Fruit fly (Drosophila melanogaster) whole organism, embryonic: Measurements from ENCODE around the gene CG34039.
A peak's percentile ranks its signal among the peaks of the same experiment; 100 is the strongest.

Experiments
- ATbp ChIP-seq: fragments of 200-800 bp; sonication (Bioruptor generic); optimal IDR thresholded peaks from 2 replicates; lab custom pipeline; 2017; ENCODE audit warnings: missing biosample characterization, mild to moderate bottlenecking, missing genetic modification characterization, missing genetic modification reagents
- Blimp-1 ChIP-seq: fragments of 200-800 bp; sonication (Bioruptor generic); optimal IDR thresholded peaks from 3 replicates; lab custom pipeline; 2018; ENCODE audit warnings: missing biosample characterization, missing genetic modification characterization, mild to moderate bottlenecking, moderate library complexity, missing genetic modification reagents
- BtbVII ChIP-seq: fragments of 200-800 bp; sonication (Bioruptor generic); optimal IDR thresholded peaks from 3 replicates; lab custom pipeline; 2017; ENCODE audit warnings: missing biosample characterization, mild to moderate bottlenecking, missing genetic modification characterization
- CG10654 ChIP-seq: fragments of 200-800 bp; sonication (Bioruptor generic); optimal IDR thresholded peaks from 2 replicates; lab custom pipeline; 2016; ENCODE audit warnings: missing biosample characterization, missing genetic modification characterization
- CG10979 ChIP-seq: fragments of 200-800 bp; sonication (Bioruptor generic); optimal IDR thresholded peaks from 2 replicates; lab custom pipeline; 2018; ENCODE audit warnings: missing biosample characterization, mild to moderate bottlenecking, missing genetic modification characterization, moderate library complexity
- CG11085 ChIP-seq: fragments of 200-800 bp; sonication (Bioruptor generic); IDR thresholded peaks from 2 replicates; pipeline ENCODE4 v1.3.6; 2022; ENCODE audit warnings: missing biosample characterization, missing genetic modification characterization
- CG11456 ChIP-seq: fragments of 200-800 bp; sonication (Bioruptor generic); IDR thresholded peaks from 3 replicates; pipeline ENCODE4 v1.3.6; 2022; ENCODE audit warnings: missing biosample characterization, missing genetic modification characterization
- CG13424 ChIP-seq: fragments of 200-800 bp; sonication (Bioruptor generic); optimal IDR thresholded peaks from 2 replicates; lab custom pipeline; 2019; ENCODE audit warnings: missing biosample characterization, mild to moderate bottlenecking, missing genetic modification characterization, moderate library complexity
- CG14965 ChIP-seq: fragments of 200-800 bp; sonication (Bioruptor generic); optimal IDR thresholded peaks from 2 replicates; lab custom pipeline; 2016; ENCODE audit warnings: missing biosample characterization, missing genetic modification characterization, borderline replicate concordance
- CG15601 ChIP-seq: fragments of 200-800 bp; sonication (Bioruptor generic); optimal IDR thresholded peaks from 3 replicates; lab custom pipeline; 2019; ENCODE audit warnings: missing biosample characterization, mild to moderate bottlenecking, missing genetic modification characterization, moderate library complexity
- CG1603 ChIP-seq: fragments of 200-800 bp; sonication (Bioruptor generic); optimal IDR thresholded peaks from 2 replicates; lab custom pipeline; 2019; ENCODE audit warnings: missing biosample characterization, mild to moderate bottlenecking, missing genetic modification characterization, moderate library complexity
- CG1647 ChIP-seq: fragments of 200-800 bp; sonication (Bioruptor generic); optimal IDR thresholded peaks from 3 replicates; lab custom pipeline; 2016; ENCODE audit warnings: missing biosample characterization, missing genetic modification characterization
- CG17359 ChIP-seq: fragments of 200-800 bp; sonication (Bioruptor generic); optimal IDR thresholded peaks from 3 replicates; lab custom pipeline; 2018; ENCODE audit warnings: missing biosample characterization, mild to moderate bottlenecking, missing genetic modification characterization, moderate library complexity
- CG18011 ChIP-seq: fragments of 200-800 bp; sonication (Bioruptor generic); optimal IDR thresholded peaks from 2 replicates; lab custom pipeline; 2017; ENCODE audit warnings: missing biosample characterization, missing genetic modification characterization, mild to moderate bottlenecking, moderate library complexity, missing genotype
- CG2199 ChIP-seq: fragments of 200-800 bp; sonication (Bioruptor generic); IDR thresholded peaks from 3 replicates; pipeline ENCODE4 v1.3.6; 2022; ENCODE audit warnings: missing biosample characterization, missing genetic modification characterization
- CG2678 ChIP-seq: fragments of 200-800 bp; sonication (Bioruptor generic); optimal IDR thresholded peaks from 3 replicates; lab custom pipeline; 2019; ENCODE audit warnings: missing biosample characterization, mild to moderate bottlenecking, missing genetic modification characterization, moderate library complexity
- CG2712 ChIP-seq: fragments of 200-800 bp; optimal IDR thresholded peaks from 3 replicates; lab custom pipeline; 2019; ENCODE audit warnings: missing biosample characterization, mild to moderate bottlenecking, missing genetic modification characterization, moderate library complexity
- CG30431 ChIP-seq: fragments of 200-800 bp; sonication (Bioruptor generic); optimal IDR thresholded peaks from 2 replicates; lab custom pipeline; 2017; ENCODE audit warnings: missing biosample characterization, missing genetic modification characterization
- CG3281 ChIP-seq: fragments of 200-800 bp; sonication (Bioruptor generic); optimal IDR thresholded peaks from 3 replicates; lab custom pipeline; 2017; ENCODE audit warnings: missing biosample characterization, mild to moderate bottlenecking, missing genetic modification characterization
- CG4820 ChIP-seq: fragments of 200-800 bp; sonication (Bioruptor generic); optimal IDR thresholded peaks from 3 replicates; lab custom pipeline; 2016; ENCODE audit warnings: missing biosample characterization, missing genetic modification characterization
- CG5245 ChIP-seq: fragments of 200-800 bp; sonication (Bioruptor generic); optimal IDR thresholded peaks from 3 replicates; lab custom pipeline; 2016; ENCODE audit warnings: missing biosample characterization, missing genetic modification characterization
- Eip74EF ChIP-seq, 2 experiments: fragments of 200-800 bp in 1 of 2; fragments of >200 bp in 1 of 2; sonication (Bioruptor generic) in 1 of 2; optimal IDR thresholded peaks; 2 replicates each; lab custom pipeline; 2017 to 2019; ENCODE audit warnings: missing biosample characterization in 2 of 2, missing genetic modification characterization in 2 of 2, mild to moderate bottlenecking in 1 of 2, moderate library complexity in 1 of 2
- Ets65A ChIP-seq: fragments of 200-800 bp; sonication (Bioruptor generic); peaks from one replicate; lab custom pipeline; 2016; ENCODE audit warnings: missing biosample characterization, missing genetic modification characterization
- H15 ChIP-seq: fragments of 200-800 bp; sonication (Bioruptor generic); IDR thresholded peaks from 3 replicates; pipeline ENCODE4 v1.3.6; 2022; ENCODE audit warnings: missing biosample characterization, missing genetic modification characterization
- HLH3B ChIP-seq: fragments of 200-800 bp; sonication (Bioruptor generic); IDR thresholded peaks from 2 replicates; pipeline ENCODE4 v1.3.6; 2022; ENCODE audit warnings: missing biosample characterization, missing genetic modification characterization
- Hmx ChIP-seq: fragments of 200-800 bp; sonication (Bioruptor generic); optimal IDR thresholded peaks from 2 replicates; lab custom pipeline; 2016; ENCODE audit warnings: missing biosample characterization, missing genetic modification characterization
- Hr78 ChIP-seq, 2 experiments: fragments of 200-800 bp in 1 of 2; fragments of >200 bp in 1 of 2; sonication (Bioruptor generic) in 1 of 2; optimal IDR thresholded peaks; 2 replicates each; lab custom pipeline; 2017 to 2019; ENCODE audit warnings: missing biosample characterization in 2 of 2, missing genetic modification characterization in 2 of 2, mild to moderate bottlenecking in 1 of 2, moderate library complexity in 1 of 2
- Stat92E ChIP-seq, 3 experiments: fragments of >200 bp in 2 of 3; fragments of 200-800 bp in 1 of 3; sonication (Bioruptor generic) in 1 of 3; optimal IDR thresholded peaks; 2 replicates each; lab custom pipeline; 2017 to 2019; ENCODE audit warnings: missing biosample characterization in 3 of 3, missing genetic modification characterization in 3 of 3, mild to moderate bottlenecking in 1 of 3, moderate library complexity in 1 of 3
- ash1 ChIP-seq: fragments of 200-800 bp; sonication (Bioruptor generic); optimal IDR thresholded peaks from 2 replicates; lab custom pipeline; 2018; ENCODE audit warnings: missing biosample characterization, mild to moderate bottlenecking, missing genetic modification characterization
- bowl ChIP-seq: fragments of 200-800 bp; sonication (Bioruptor generic); IDR thresholded peaks from 2 replicates; pipeline ENCODE4 v1.3.6; 2022; ENCODE audit warnings: missing biosample characterization, missing genetic modification characterization
- chn ChIP-seq: fragments of 200-800 bp; sonication (Bioruptor generic); optimal IDR thresholded peaks from 2 replicates; lab custom pipeline; 2016; ENCODE audit warnings: missing biosample characterization, missing genetic modification characterization
- crc ChIP-seq: fragments of 200-800 bp; sonication (Bioruptor generic); optimal IDR thresholded peaks from 2 replicates; lab custom pipeline; 2016; ENCODE audit warnings: missing biosample characterization, missing genetic modification characterization
- dan ChIP-seq: fragments of 200-800 bp; sonication (Bioruptor generic); IDR thresholded peaks from 2 replicates; pipeline ENCODE4 v1.3.6; 2022; ENCODE audit warnings: missing biosample characterization, missing genetic modification characterization
- dm ChIP-seq: fragments of 200-800 bp; sonication (Bioruptor generic); optimal IDR thresholded peaks from 3 replicates; lab custom pipeline; 2016; ENCODE audit warnings: missing biosample characterization, missing genetic modification characterization
- dysf ChIP-seq: fragments of 200-800 bp; sonication (Bioruptor generic); IDR thresholded peaks from 3 replicates; pipeline ENCODE4 v1.3.6; 2022; ENCODE audit warnings: missing biosample characterization, missing genetic modification characterization
- en ChIP-seq: fragments of 200-800 bp; sonication (Bioruptor generic); optimal IDR thresholded peaks from 2 replicates; lab custom pipeline; 2016; ENCODE audit warnings: missing biosample characterization, missing genetic modification characterization
- gfzf ChIP-seq: fragments of 200-800 bp; sonication (Bioruptor generic); optimal IDR thresholded peaks from 2 replicates; lab custom pipeline; 2016; ENCODE audit warnings: missing biosample characterization, mild to moderate bottlenecking, missing genetic modification characterization, moderate library complexity
- hkb ChIP-seq, 2 experiments: fragments of 200-800 bp in 1 of 2; fragments of >200 bp in 1 of 2; sonication (Bioruptor generic) in 1 of 2; IDR thresholded peaks in 1 of 2; optimal IDR thresholded peaks in 1 of 2; 2 replicates each; pipeline versions ENCODE4 v1.3.6 to Lab custom; 2017 to 2022; ENCODE audit warnings: missing biosample characterization in 1 of 2, missing genetic modification characterization in 1 of 2
- jumu ChIP-seq: fragments of 200-800 bp; sonication (Bioruptor generic); optimal IDR thresholded peaks from 3 replicates; lab custom pipeline; 2016; ENCODE audit warnings: missing biosample characterization, missing genetic modification characterization
- mld ChIP-seq: fragments of 200-800 bp; sonication (Bioruptor generic); IDR thresholded peaks from 3 replicates; pipeline ENCODE4 v1.3.6; 2022; ENCODE audit warnings: missing biosample characterization, missing genetic modification characterization; ENCODE audit not compliant: partially characterized antibody
- odd ChIP-seq: fragments of 200-800 bp; sonication (Bioruptor generic); optimal IDR thresholded peaks from 2 replicates; lab custom pipeline; 2017; ENCODE audit warnings: missing biosample characterization, mild to moderate bottlenecking, missing genetic modification characterization
- org-1 ChIP-seq: fragments of 200-800 bp; sonication (Bioruptor generic); optimal IDR thresholded peaks from 2 replicates; lab custom pipeline; 2017; ENCODE audit warnings: missing biosample characterization, missing genetic modification characterization
- peb ChIP-seq: fragments of 200-800 bp; sonication (Bioruptor generic); IDR thresholded peaks from 2 replicates; pipeline ENCODE4 v1.3.6; 2022; ENCODE audit warnings: missing biosample characterization, missing genetic modification characterization
- pfk ChIP-seq: fragments of 200-800 bp; sonication (Bioruptor generic); optimal IDR thresholded peaks from 2 replicates; lab custom pipeline; 2018; ENCODE audit warnings: missing biosample characterization, mild to moderate bottlenecking, missing genetic modification characterization, moderate library complexity
- pita ChIP-seq: fragments of 200-800 bp; sonication (Bioruptor generic); optimal IDR thresholded peaks from 2 replicates; lab custom pipeline; 2017; ENCODE audit warnings: missing biosample characterization, mild to moderate bottlenecking, missing genetic modification characterization
- ssp ChIP-seq: fragments of 200-800 bp; sonication (Bioruptor generic); IDR thresholded peaks from 2 replicates; pipeline ENCODE4 v1.3.6; 2022; ENCODE audit warnings: missing biosample characterization, missing genetic modification characterization
- sug ChIP-seq: fragments of 200-800 bp; optimal IDR thresholded peaks from 2 replicates; lab custom pipeline; 2019; ENCODE audit warnings: missing biosample characterization, mild to moderate bottlenecking, missing genetic modification characterization, moderate library complexity
- tin ChIP-seq: fragments of 200-800 bp; sonication (Bioruptor generic); optimal IDR thresholded peaks from 3 replicates; lab custom pipeline; 2016; ENCODE audit warnings: missing biosample characterization, missing genetic modification characterization
- trh ChIP-seq: fragments of 200-800 bp; sonication (Bioruptor generic); optimal IDR thresholded peaks from 2 replicates; lab custom pipeline; 2016; ENCODE audit warnings: missing biosample characterization, missing genetic modification characterization

The CG34039 gene

DNA sequence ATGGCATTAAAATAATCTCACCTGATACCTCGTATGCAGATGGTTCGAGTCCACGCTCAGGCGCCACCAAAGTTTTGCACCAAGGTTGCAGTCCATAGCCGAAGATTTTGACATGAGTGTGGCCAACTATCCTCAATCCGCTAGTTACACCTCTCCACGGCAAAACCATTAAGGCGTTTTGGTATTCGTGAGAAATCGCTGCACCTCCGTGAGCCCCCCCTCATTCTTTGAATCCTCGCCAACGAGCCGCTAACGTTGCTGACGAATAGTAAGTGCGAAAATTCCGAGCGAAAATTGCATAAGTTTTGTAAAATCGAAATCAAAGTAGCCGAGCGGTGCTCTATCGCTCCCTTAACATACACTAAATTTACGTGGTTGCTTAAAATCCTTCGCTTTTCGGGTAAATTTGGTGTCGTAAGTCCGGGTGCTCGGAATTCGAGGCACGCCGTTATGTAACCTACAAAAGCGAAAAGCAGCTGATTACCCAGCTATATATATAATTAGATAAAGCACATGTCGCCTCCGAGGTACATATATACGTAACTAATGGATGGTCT lies 22.3 kb upstream of the CG34039 start, which contains the start of gene Mpcp2 (continued):
- no peak for TF ChIP-seq org-1 (GFP tag; lab: Kevin White, UChicago)
- peak; percentile 63 for TF ChIP-seq BtbVII (GFP tag; lab: Kevin White, UChicago)
- TF ChIP-seq CG30431 (GFP tag; lab: Kevin White, UChicago), result no peak
- peak; percentile 40 for TF ChIP-seq odd
- no peak for TF ChIP-seq Hr78 (GFP tag; optimal IDR thresholded peaks at IDR 0.05; lab: Kevin White, UChicago)
- TF ChIP-seq CG1647 (GFP tag; lab: Kevin White, UChicago), result no peak
- TF ChIP-seq pita, result peak; percentile 99
- peak; percentile 6 for TF ChIP-seq Blimp-1 (GFP tag; lab: Kevin White, UChicago)
- peak; percentile 73 for TF ChIP-seq CG2712
- TF ChIP-seq tin, result no peak
- peak in 1 of 2 experiments; percentile 13 for TF ChIP-seq Eip74EF (GFP tag; optimal IDR thresholded peaks at IDR 0.05; lab: Kevin White, UChicago)
- TF ChIP-seq CG2678 (tag; lab: Kevin White, UChicago), result peak; percentile 40
- TF ChIP-seq H15 (GFP tag; lab: Robert Waterston, UW), result no peak
- TF ChIP-seq ssp, result no peak
- no peak for TF ChIP-seq CG10654 (GFP tag; lab: Kevin White, UChicago)
- TF ChIP-seq dan (GFP tag; lab: Robert Waterston, UW), result no peak
- TF ChIP-seq sug, result peak; percentile 92
- peak; percentile 71 for TF ChIP-seq hkb (optimal IDR thresholded peaks at IDR 0.05; lab: Kevin White, UChicago)
- TF ChIP-seq hkb (GFP tag; IDR thresholded peaks at IDR 0.05; lab: Robert Waterston, UW), result peak; percentile 40; the same call in 1 of the 2 replicates
- peak; percentile 6 for TF ChIP-seq ash1 (GFP tag; lab: Kevin White, UChicago)
- no peak for TF ChIP-seq CG11085 (GFP tag; lab: Robert Waterston, UW)
- TF ChIP-seq CG4820 (GFP tag; lab: Kevin White, UChicago), result no peak
- TF ChIP-seq ATbp (GFP tag; lab: Kevin White, UChicago), result no peak
- TF ChIP-seq dysf (GFP tag; lab: Robert Waterston, UW), result no peak
- TF ChIP-seq bowl (GFP tag; lab: Robert Waterston, UW), result no peak
- TF ChIP-seq HLH3B (GFP tag; lab: Robert Waterston, UW), result no peak
- TF ChIP-seq Ets65A (GFP tag; lab: Kevin White, UChicago), result peak; percentile 17
- TF ChIP-seq CG14965 (GFP tag; lab: Kevin White, UChicago), result no peak
- peak; percentile 30 for TF ChIP-seq CG3281 (GFP tag; lab: Kevin White, UChicago)
- peak; percentile 10 for TF ChIP-seq CG17359 (tag; lab: Kevin White, UChicago)
- TF ChIP-seq trh (GFP tag; lab: Kevin White, UChicago), result no peak
- TF ChIP-seq gfzf, result peak; percentile 98
- peak; percentile 34 for TF ChIP-seq CG18011 (GFP tag; lab: Kevin White, UChicago)
- TF ChIP-seq chn (GFP tag; lab: Kevin White, UChicago), result no peak
- no peak for TF ChIP-seq peb (GFP tag; lab: Robert Waterston, UW)
- peak; percentile 34 for TF ChIP-seq dm (GFP tag; lab: Kevin White, UChicago)
- TF ChIP-seq CG1603, result peak; percentile 87
- TF ChIP-seq CG5245 (GFP tag; lab: Kevin White, UChicago), result no peak
- TF ChIP-seq CG10979 (tag; lab: Kevin White, UChicago), result peak; percentile 11
- TF ChIP-seq en (GFP tag; lab: Kevin White, UChicago), result no peak
- no peak for TF ChIP-seq Hmx
- no peak for TF ChIP-seq jumu (GFP tag; lab: Kevin White, UChicago)
- TF ChIP-seq mld (GFP tag; lab: Robert Waterston, UW), result no peak
- peak; percentile 49 for TF ChIP-seq CG13424 (tag; lab: Kevin White, UChicago)
- TF ChIP-seq pfk (GFP tag; lab: Kevin White, UChicago), result peak; percentile 4
- TF ChIP-seq CG11456, result no peak
- TF ChIP-seq CG15601, result peak; percentile 58
- peak in 1 of 3 experiments; percentile 78 for TF ChIP-seq Stat92E (GFP tag; optimal IDR thresholded peaks at IDR 0.05; lab: Kevin White, UChicago)
- TF ChIP-seq CG2199 (GFP tag; lab: Robert Waterston, UW), result peak; percentile 91
- TF ChIP-seq crc (GFP tag; lab: Kevin White, UChicago), result no peak
